Worm (Caenorhabditis elegans) whole organism, young adult: ENCODE data around the gene F14F9.6.

ENCODE experiments used
- B0336.3 ChIP-seq: fragments of 200-800 bp; sonication (Bioruptor generic); IDR thresholded peaks from 2 replicates; pipeline ENCODE4 v1.3.6; 2022; ENCODE audit warnings: missing genetic modification characterization, missing compliant biosample characterization
- F23B12.7 ChIP-seq: sonication (generic microtip); optimal IDR thresholded peaks from 2 replicates; lab custom pipeline; 2017; ENCODE audit warnings: missing genetic modification characterization, mild to moderate bottlenecking, missing compliant biosample characterization, antibody characterized with exemption, moderate library complexity; ENCODE audit not compliant: insufficient read depth
- F37B4.10 ChIP-seq: fragments of 200-800 bp; sonication (Bioruptor generic); IDR thresholded peaks from 2 replicates; pipeline ENCODE4 v1.3.6; 2022; ENCODE audit warnings: missing genetic modification characterization, missing compliant biosample characterization
- F52B5.7 ChIP-seq: sonication (generic microtip); optimal IDR thresholded peaks from 2 replicates; lab custom pipeline; 2016; ENCODE audit warnings: mild to moderate bottlenecking, missing genetic modification characterization, missing compliant biosample characterization
- attf-6 ChIP-seq: fragments of 200-800 bp; sonication (Bioruptor generic); IDR thresholded peaks from 2 replicates; pipeline ENCODE4 v1.3.6; 2022; ENCODE audit warnings: missing genetic modification reagents, missing genetic modification characterization, missing compliant biosample characterization
- ceh-58 ChIP-seq: fragments of 200-800 bp; sonication (Bioruptor generic); IDR thresholded peaks from 2 replicates; pipeline ENCODE4 v1.3.6; 2022; ENCODE audit warnings: missing genetic modification characterization, missing compliant biosample characterization
- ekl-4 ChIP-seq: fragments of 200-800 bp; sonication (Bioruptor generic); IDR thresholded peaks from 2 replicates; pipeline ENCODE4 v1.3.6; 2022; ENCODE audit warnings: missing genetic modification reagents, missing genetic modification characterization, missing compliant biosample characterization
- unc-130 ChIP-seq: sonication (generic microtip); optimal IDR thresholded peaks from 2 replicates; lab custom pipeline; 2016; ENCODE audit warnings: missing genetic modification reagents, missing genetic modification characterization, missing compliant biosample characterization

ce11 chrV:5194508-5194907 is 48.2 kb upstream of the F14F9.6 start, which contains the start of gene abu-8:
- TF ChIP-seq attf-6 (GFP tag; lab: Robert Waterston, UW) (no peak), ekl-4 (no peak), F37B4.10 (GFP tag; lab: Robert Waterston, UW) (no peak), F52B5.7 (tag; lab: Kevin White, UChicago) (no peak), unc-130 (no peak), B0336.3 (GFP tag; lab: Robert Waterston, UW) (no peak), F23B12.7 (tag; lab: Kevin White, UChicago) (no peak), ceh-58 (GFP tag; lab: Robert Waterston, UW) (no peak)
